Worm (Caenorhabditis elegans): Measurements from ENCODE around the gene M117.3.

- TF ChIP-seq tbx-2 (tag; optimal IDR thresholded peaks at IDR 0.05) (no peak), fos-1 (tag; optimal IDR thresholded peaks at IDR 0.05) (no peak), ceh-9 (tag; optimal IDR thresholded peaks at IDR 0.05) (no peak), nhr-25 (tag; optimal IDR thresholded peaks at IDR 0.05) (no peak), nhr-77 (tag; optimal IDR thresholded peaks at IDR 0.05) (no peak), unc-62 (GFP tag; optimal IDR thresholded peaks at IDR 0.05) (peak; percentile 19)
Observed at ce11 chrIV:11821591-11822361, at the start of gene M117.3, which contains the start of gene par-5.

All from whole organism, L3 larva.